Fruit fly (Drosophila melanogaster): ENCODE measurements around the gene CG7523.

The CG7523 gene

DNA sequence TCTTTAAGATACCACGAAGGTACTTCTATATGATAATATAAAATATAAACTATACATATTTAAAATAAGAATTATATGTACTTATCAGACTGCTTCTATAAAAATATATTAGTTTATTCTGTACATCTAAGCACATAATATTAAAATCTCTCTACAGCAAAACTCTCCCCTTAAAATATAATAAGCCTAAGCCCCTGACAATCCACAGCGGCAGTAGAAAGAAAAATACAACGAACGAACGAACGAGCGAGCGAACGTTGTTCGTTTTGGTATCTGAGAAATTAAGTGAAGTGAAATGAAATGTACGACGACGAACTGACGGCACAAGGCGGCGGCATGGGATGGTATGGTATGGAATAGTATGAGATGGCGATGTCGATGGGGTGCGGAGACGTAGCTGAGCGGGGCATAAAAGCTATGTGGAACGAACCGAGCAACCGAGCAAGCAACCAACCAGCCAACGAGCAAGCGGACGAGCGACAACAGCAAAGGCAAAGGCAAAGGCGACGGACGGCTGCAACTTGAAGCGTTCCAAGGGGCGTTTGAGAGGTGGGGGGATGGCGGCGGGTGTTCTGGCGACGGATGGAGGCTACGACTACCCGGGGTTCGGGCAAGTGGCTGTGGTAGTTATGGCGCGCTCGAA lies 29.9 kb upstream of the CG7523 start:
- TF ChIP-seq CG7101 (tag; optimal IDR thresholded peaks at IDR 0.05) (peak; percentile 99), cnc (optimal IDR thresholded peaks at IDR 0.05) (no peak), CG14711 (tag; optimal IDR thresholded peaks at IDR 0.05) (peak; percentile 96), CG11617 (GFP tag; optimal IDR thresholded peaks at IDR 0.05) (peak; percentile 99), Clk (GFP tag; optimal IDR thresholded peaks at IDR 0.05) (peak; percentile 76), tj (GFP tag; optimal IDR thresholded peaks at IDR 0.05) (peak; percentile 91), pad (GFP tag; optimal IDR thresholded peaks at IDR 0.05) (peak; percentile 91), ovo (GFP tag; optimal IDR thresholded peaks at IDR 0.05) (peak; percentile 92), Crg-1 (GFP tag; optimal IDR thresholded peaks at IDR 0.05) (peak; percentile 88), cic (GFP tag; optimal IDR thresholded peaks at IDR 0.05) (peak; percentile 84), toe (GFP tag; optimal IDR thresholded peaks at IDR 0.05) (peak; percentile 87), CG12768 (GFP tag; optimal IDR thresholded peaks at IDR 0.05) (peak; percentile 98), bab1 (GFP tag; optimal IDR thresholded peaks at IDR 0.05) (peak; percentile 98), CG7045 (GFP tag; optimal IDR thresholded peaks at IDR 0.05) (peak; percentile 99), CG33017 (tag; optimal IDR thresholded peaks at IDR 0.05) (peak; percentile 99), CG5204 (GFP tag; optimal IDR thresholded peaks at IDR 0.05) (no peak), Hr96 (GFP tag; optimal IDR thresholded peaks at IDR 0.05) (peak; percentile 60), kay (GFP tag; ENCODE audit: borderline replicate concordance) (peak; percentile 99), Mnt (GFP tag; optimal IDR thresholded peaks at IDR 0.05) (peak; percentile 17), CG1620 (GFP tag; optimal IDR thresholded peaks at IDR 0.05) (peak; percentile 67)

DNA sequence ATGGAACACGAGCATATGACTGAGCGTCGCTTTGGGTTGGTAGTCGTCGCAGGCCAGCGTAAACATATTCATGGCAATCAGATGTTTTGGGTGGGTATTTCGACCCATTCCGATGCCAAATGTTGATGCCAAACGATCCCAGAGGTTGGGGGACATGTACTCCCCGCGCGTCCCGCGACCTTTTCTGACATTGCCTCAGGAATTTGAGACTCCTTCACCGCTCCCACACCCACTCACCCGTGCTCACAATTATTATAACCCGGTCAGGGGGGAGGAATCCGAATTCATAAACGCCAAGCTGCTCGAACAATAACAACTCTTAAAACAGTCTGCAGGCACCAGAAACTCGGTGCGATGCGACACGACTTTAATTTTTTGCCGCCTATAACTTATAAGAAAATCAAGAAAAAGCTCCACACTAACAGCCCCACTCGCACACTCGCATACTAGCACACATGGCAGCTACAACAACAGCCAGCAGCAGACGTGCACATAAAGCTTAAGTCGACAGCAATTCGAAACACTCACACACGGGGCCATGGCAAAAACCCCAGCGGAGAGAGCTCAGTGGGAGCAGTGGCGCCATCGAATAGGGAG lies 29.3 kb upstream of the CG7523 start:
- TF ChIP-seq Mnt (GFP tag; optimal IDR thresholded peaks at IDR 0.05) (peak; percentile 68), CG33017 (tag; optimal IDR thresholded peaks at IDR 0.05) (no peak), pad (GFP tag; optimal IDR thresholded peaks at IDR 0.05) (no peak), CG5204 (GFP tag; optimal IDR thresholded peaks at IDR 0.05) (no peak), Clk (GFP tag; optimal IDR thresholded peaks at IDR 0.05) (peak; percentile 86)

DNA sequence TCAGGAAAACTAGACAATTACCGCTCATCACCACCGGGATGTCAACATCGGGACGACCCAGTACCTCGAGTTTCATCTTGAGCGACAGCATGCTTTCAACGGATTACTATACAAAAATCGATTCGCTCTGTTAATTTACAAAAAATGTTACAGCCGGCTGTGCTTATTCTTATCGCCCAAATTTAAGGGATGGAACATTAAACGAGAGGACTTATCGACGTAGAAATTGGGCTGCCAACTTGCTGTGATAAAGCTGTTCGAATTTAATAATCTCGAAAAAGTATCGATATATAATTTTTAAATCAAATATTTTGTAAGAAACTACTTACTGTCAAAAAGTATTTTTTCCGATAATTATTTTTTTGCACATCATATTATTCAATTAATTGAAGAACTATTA lies 16.2 kb upstream of the CG7523 start, which contains the start of gene CG31249:
TSS of gene CG31249 (minus strand) at position 197 of the 400 bp plus-strand sequence.
- TF ChIP-seq Mnt (GFP tag; optimal IDR thresholded peaks at IDR 0.05) = no peak
- TF ChIP-seq CG7101 (tag; optimal IDR thresholded peaks at IDR 0.05) = peak; percentile 22
- no peak for TF ChIP-seq toe (GFP tag; optimal IDR thresholded peaks at IDR 0.05)
- no peak for TF ChIP-seq kay (GFP tag; ENCODE audit: borderline replicate concordance)
- TF ChIP-seq CG12768 (GFP tag; optimal IDR thresholded peaks at IDR 0.05) = no peak
- TF ChIP-seq CG11617 (GFP tag; optimal IDR thresholded peaks at IDR 0.05) = no peak
- TF ChIP-seq cic (GFP tag; optimal IDR thresholded peaks at IDR 0.05) = no peak
- TF ChIP-seq cnc (optimal IDR thresholded peaks at IDR 0.05) = no peak
- TF ChIP-seq CG1620 (GFP tag; optimal IDR thresholded peaks at IDR 0.05) = no peak
- no peak for TF ChIP-seq Clk (GFP tag; optimal IDR thresholded peaks at IDR 0.05)
- no peak for TF ChIP-seq Hr96 (GFP tag; optimal IDR thresholded peaks at IDR 0.05)
- no peak for TF ChIP-seq CG14711 (tag; optimal IDR thresholded peaks at IDR 0.05)
- TF ChIP-seq CG5204 (GFP tag; optimal IDR thresholded peaks at IDR 0.05) = no peak
- no peak for TF ChIP-seq pad (GFP tag; optimal IDR thresholded peaks at IDR 0.05)
- TF ChIP-seq Crg-1 (GFP tag; optimal IDR thresholded peaks at IDR 0.05) = peak; percentile 16
- no peak for TF ChIP-seq CG33017 (tag; optimal IDR thresholded peaks at IDR 0.05)
- no peak for TF ChIP-seq ovo (GFP tag; optimal IDR thresholded peaks at IDR 0.05)
- TF ChIP-seq tj (GFP tag; optimal IDR thresholded peaks at IDR 0.05) = no peak
- no peak for TF ChIP-seq CG7045 (GFP tag; optimal IDR thresholded peaks at IDR 0.05)
- peak; percentile 49 for TF ChIP-seq bab1 (GFP tag; optimal IDR thresholded peaks at IDR 0.05)

dm6 chr3R:17684854-17685253 lies 14.2 kb upstream of the CG7523 start, which contains the start of the genes CG31251 and CG31360:
Gene CG31251 (minus strand): TSS chr3R:17684915.
Gene CG31360 (plus strand): TSS chr3R:17685097.
- TF ChIP-seq CG14711 (tag; optimal IDR thresholded peaks at IDR 0.05) (peak; percentile 39), pad (GFP tag; optimal IDR thresholded peaks at IDR 0.05) (no peak), CG33017 (tag; optimal IDR thresholded peaks at IDR 0.05) (no peak), Crg-1 (GFP tag; optimal IDR thresholded peaks at IDR 0.05) (no peak), CG7045 (GFP tag; optimal IDR thresholded peaks at IDR 0.05) (no peak), CG7101 (tag; optimal IDR thresholded peaks at IDR 0.05) (peak; percentile 13), bab1 (GFP tag; optimal IDR thresholded peaks at IDR 0.05) (peak; percentile 4), cic (GFP tag; optimal IDR thresholded peaks at IDR 0.05) (no peak), CG11617 (GFP tag; optimal IDR thresholded peaks at IDR 0.05) (no peak)

dm6 chr3R:17682244-17682773 lies 11.6 kb upstream of the CG7523 start, which contains the start of the genes alt and CG7655:
Gene alt (minus strand): TSS chr3R:17682515.
Gene CG7655 (plus strand): TSS chr3R:17682669.
- TF ChIP-seq CG11617 (GFP tag; optimal IDR thresholded peaks at IDR 0.05) = peak; percentile 31
- TF ChIP-seq CG1620 (GFP tag; optimal IDR thresholded peaks at IDR 0.05) = peak; percentile 10
- no peak for TF ChIP-seq Clk (GFP tag; optimal IDR thresholded peaks at IDR 0.05)
- no peak for TF ChIP-seq Hr96 (GFP tag; optimal IDR thresholded peaks at IDR 0.05)
- no peak for TF ChIP-seq kay (GFP tag; ENCODE audit: borderline replicate concordance)
- peak; percentile 76 for TF ChIP-seq tj (GFP tag; optimal IDR thresholded peaks at IDR 0.05)
- peak; percentile 57 for TF ChIP-seq cic (GFP tag; optimal IDR thresholded peaks at IDR 0.05)
- peak; percentile 65 for TF ChIP-seq CG14711 (tag; optimal IDR thresholded peaks at IDR 0.05)
- TF ChIP-seq CG33017 (tag; optimal IDR thresholded peaks at IDR 0.05) = no peak
- TF ChIP-seq Crg-1 (GFP tag; optimal IDR thresholded peaks at IDR 0.05) = peak; percentile 37
- peak; percentile 26 for TF ChIP-seq bab1 (GFP tag; optimal IDR thresholded peaks at IDR 0.05)
- TF ChIP-seq toe (GFP tag; optimal IDR thresholded peaks at IDR 0.05) = no peak
- TF ChIP-seq pad (GFP tag; optimal IDR thresholded peaks at IDR 0.05) = no peak
- peak; percentile 28 for TF ChIP-seq CG7101 (tag; optimal IDR thresholded peaks at IDR 0.05)
- no peak for TF ChIP-seq cnc (optimal IDR thresholded peaks at IDR 0.05)

Measured in whole organism, adult.